Worm (Caenorhabditis elegans) whole organism, young adult: ENCODE data around the gene mel-11.
A peak's percentile ranks its signal among the peaks of the same experiment; 100 is the strongest.

ENCODE experiments used
- C06A6.2 ChIP-seq: fragments of 200-800 bp; sonication (Bioruptor generic); conservative IDR thresholded peaks from 2 replicates; pipeline ENCODE4 v1.3.6; 2022; ENCODE audit warnings: missing genetic modification characterization, missing compliant biosample characterization
- F33H1.4 ChIP-seq: fragments of 200-800 bp; sonication (Bioruptor generic); IDR thresholded peaks from 2 replicates; pipeline ENCODE4 v1.3.6; 2022; ENCODE audit warnings: missing genetic modification reagents, missing genetic modification characterization, missing compliant biosample characterization
- F39B2.1 ChIP-seq: fragments of 200-800 bp; sonication (Bioruptor generic); IDR thresholded peaks from 2 replicates; pipeline ENCODE4 v1.3.6; 2022; ENCODE audit warnings: missing genetic modification reagents, missing genetic modification characterization, missing compliant biosample characterization
- F52B5.7 ChIP-seq: sonication (generic microtip); optimal IDR thresholded peaks from 2 replicates; lab custom pipeline; 2016; ENCODE audit warnings: mild to moderate bottlenecking, missing genetic modification characterization, missing compliant biosample characterization
- Y95B8A.8 ChIP-seq: fragments of 200-800 bp; sonication (Bioruptor generic); IDR thresholded peaks from 2 replicates; pipeline ENCODE4 v1.3.6; 2022; ENCODE audit warnings: missing genetic modification reagents, missing genetic modification characterization, missing compliant biosample characterization
- akir-1 ChIP-seq: fragments of 200-800 bp; sonication (Bioruptor generic); optimal IDR thresholded peaks from 2 replicates; lab custom pipeline; 2018; ENCODE audit warnings: mild to moderate bottlenecking, missing genetic modification characterization, moderate library complexity, missing compliant biosample characterization
- aptf-2 ChIP-seq: fragments of 200-800 bp; sonication (Bioruptor generic); conservative IDR thresholded peaks from 2 replicates; pipeline ENCODE4 v1.3.6; 2022; ENCODE audit warnings: missing genetic modification reagents, missing genetic modification characterization, missing compliant biosample characterization
- atf-7 ChIP-seq: sonication (generic microtip); optimal IDR thresholded peaks from 2 replicates; lab custom pipeline; 2017; ENCODE audit warnings: mild to moderate bottlenecking, missing genetic modification characterization, missing compliant biosample characterization
- athp-1 ChIP-seq: sonication (generic microtip); optimal IDR thresholded peaks from 2 replicates; lab custom pipeline; 2017; ENCODE audit warnings: mild to moderate bottlenecking, missing genetic modification characterization, missing compliant biosample characterization
- attf-3 ChIP-seq: fragments of 200-800 bp; sonication (Bioruptor generic); conservative IDR thresholded peaks from 2 replicates; pipeline ENCODE4 v1.3.6; 2022; ENCODE audit warnings: missing genetic modification reagents, missing genetic modification characterization, missing compliant biosample characterization
- cebp-1 ChIP-seq, 2 experiments: fragments of 200-800 bp in 1 of 2; sonication (Bioruptor generic) in 1 of 2; sonication (generic microtip) in 1 of 2; IDR thresholded peaks in 1 of 2; optimal IDR thresholded peaks in 1 of 2; 2 replicates each; pipeline versions ENCODE4 v1.3.6 to Lab custom; 2017 to 2022; ENCODE audit warnings: missing compliant biosample characterization in 2 of 2, missing genetic modification characterization in 2 of 2, mild to moderate bottlenecking in 1 of 2, missing genetic modification reagents in 1 of 2, moderate library complexity in 1 of 2
- ceh-27 ChIP-seq: fragments of 200-800 bp; sonication (Bioruptor generic); optimal IDR thresholded peaks from 2 replicates; lab custom pipeline; 2018; ENCODE audit warnings: mild to moderate bottlenecking, missing genetic modification characterization, moderate library complexity, missing compliant biosample characterization
- ceh-58 ChIP-seq: fragments of 200-800 bp; sonication (Bioruptor generic); IDR thresholded peaks from 2 replicates; pipeline ENCODE4 v1.3.6; 2022; ENCODE audit warnings: missing genetic modification characterization, missing compliant biosample characterization
- dox-1 ChIP-seq: fragments of 200-800 bp; sonication (Bioruptor generic); IDR thresholded peaks from 2 replicates; pipeline ENCODE4 v1.3.6; 2022; ENCODE audit warnings: missing genetic modification reagents, missing genetic modification characterization, missing compliant biosample characterization
- efl-1 ChIP-seq: fragments of 150-350 bp; optimal IDR thresholded peaks from 2 replicates; lab custom pipeline; 2014; ENCODE audit warnings: missing biosample characterization, missing genetic modification reagents, missing genetic modification characterization
- hmg-1.2 ChIP-seq: fragments of 200-800 bp; sonication (Bioruptor generic); IDR thresholded peaks from 2 replicates; pipeline ENCODE4 v1.3.6; 2022; ENCODE audit warnings: missing genetic modification reagents, missing genetic modification characterization, missing compliant biosample characterization
- lag-1 ChIP-seq: fragments of 200-800 bp; sonication (Bioruptor generic); IDR thresholded peaks from 2 replicates; pipeline ENCODE4 v1.3.6; 2022; ENCODE audit warnings: missing genetic modification reagents, missing genetic modification characterization, missing compliant biosample characterization
- lin-40 ChIP-seq: sonication (generic microtip); optimal IDR thresholded peaks from 2 replicates; lab custom pipeline; 2016; ENCODE audit warnings: missing genetic modification characterization, mild to moderate bottlenecking, missing compliant biosample characterization, missing genotype, missing genetic modification reagents
- mes-4 ChIP-seq: sonication (generic microtip); optimal IDR thresholded peaks from 2 replicates; lab custom pipeline; 2016; ENCODE audit warnings: missing genotype, missing genetic modification characterization, missing compliant biosample characterization
- nhr-80 ChIP-seq: sonication (generic microtip); optimal IDR thresholded peaks from 2 replicates; lab custom pipeline; 2016; ENCODE audit warnings: missing genetic modification characterization, missing compliant biosample characterization
- nhr-90 ChIP-seq: sonication (generic microtip); optimal IDR thresholded peaks from 2 replicates; lab custom pipeline; 2016; ENCODE audit warnings: missing genotype, mild to moderate bottlenecking, missing genetic modification characterization, missing compliant biosample characterization
- pha-4 ChIP-seq: fragments of 150-350 bp; sonication (generic microtip); optimal IDR thresholded peaks from 2 replicates; lab custom pipeline; 2014; ENCODE audit warnings: missing biosample characterization, missing genetic modification reagents, missing genetic modification characterization
- repo-1 ChIP-seq: sonication (generic microtip); optimal IDR thresholded peaks from 2 replicates; lab custom pipeline; 2017; ENCODE audit warnings: mild to moderate bottlenecking, missing genetic modification characterization, missing compliant biosample characterization
- snpc-1.1 ChIP-seq: sonication (generic microtip); optimal IDR thresholded peaks from 2 replicates; lab custom pipeline; 2017; ENCODE audit warnings: missing genetic modification characterization, mild to moderate bottlenecking, missing compliant biosample characterization, antibody characterized with exemption, moderate library complexity, missing genotype, missing genetic modification reagents; ENCODE audit not compliant: insufficient read depth
- snpc-3.4 ChIP-seq: sonication (generic microtip); optimal IDR thresholded peaks from 2 replicates; lab custom pipeline; 2017; ENCODE audit warnings: missing genetic modification characterization, mild to moderate bottlenecking, missing compliant biosample characterization, antibody characterized with exemption, moderate library complexity, missing genotype, missing genetic modification reagents
- somi-1 ChIP-seq: fragments of 200-800 bp; sonication (Bioruptor generic); optimal IDR thresholded peaks from 2 replicates; lab custom pipeline; 2018; ENCODE audit warnings: mild to moderate bottlenecking, missing genetic modification characterization, missing compliant biosample characterization
- ztf-22 ChIP-seq: fragments of 200-800 bp; sonication (Bioruptor generic); optimal IDR thresholded peaks from 2 replicates; lab custom pipeline; 2018; ENCODE audit warnings: mild to moderate bottlenecking, missing genetic modification characterization, moderate library complexity, missing compliant biosample characterization
- ztf-26 ChIP-seq: sonication (generic microtip); optimal IDR thresholded peaks from 2 replicates; lab custom pipeline; 2017; ENCODE audit warnings: missing genetic modification characterization, missing compliant biosample characterization
- ztf-3 ChIP-seq: fragments of 200-800 bp; sonication (Bioruptor generic); optimal IDR thresholded peaks from 2 replicates; lab custom pipeline; 2018; ENCODE audit warnings: mild to moderate bottlenecking, missing genetic modification characterization, missing compliant biosample characterization

mel-11 gene

DNA sequence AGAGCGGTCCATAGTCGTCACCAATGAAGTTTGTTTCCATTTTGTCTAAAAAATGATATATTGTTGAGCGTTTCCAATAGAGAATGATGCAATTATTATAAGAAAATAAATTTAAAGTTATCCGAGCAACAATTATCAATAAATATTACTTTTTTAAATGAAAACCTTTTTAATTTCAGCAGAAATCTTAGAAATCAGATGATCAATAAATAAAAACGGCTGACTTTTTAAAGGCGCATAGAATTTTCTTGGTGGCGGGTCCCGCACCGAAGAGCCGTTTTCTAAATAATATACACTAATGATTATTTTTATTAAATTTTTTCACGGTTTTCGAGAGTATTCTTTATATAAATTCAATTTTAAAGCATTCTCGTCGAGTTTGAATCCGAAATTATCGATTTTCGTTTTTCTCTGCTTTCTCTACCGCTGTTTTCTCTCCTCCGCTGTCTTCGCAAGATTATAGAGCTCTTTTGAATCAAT is 35.4 kb upstream of the mel-11 start, which contains the start of gene rab-39:
Gene rab-39 (minus strand): TSS at position 51 of the 480 bp plus-strand sequence.
- TF ChIP-seq ztf-26 (tag; lab: Kevin White, UChicago) (no peak), aptf-2 (GFP tag; lab: Robert Waterston, UW) (no peak), mes-4 (tag; lab: Kevin White, UChicago) (no peak), F33H1.4 (GFP tag; lab: Robert Waterston, UW) (peak; percentile 74), F39B2.1 (no peak), snpc-3.4 (tag; lab: Kevin White, UChicago) (no peak)

DNA sequence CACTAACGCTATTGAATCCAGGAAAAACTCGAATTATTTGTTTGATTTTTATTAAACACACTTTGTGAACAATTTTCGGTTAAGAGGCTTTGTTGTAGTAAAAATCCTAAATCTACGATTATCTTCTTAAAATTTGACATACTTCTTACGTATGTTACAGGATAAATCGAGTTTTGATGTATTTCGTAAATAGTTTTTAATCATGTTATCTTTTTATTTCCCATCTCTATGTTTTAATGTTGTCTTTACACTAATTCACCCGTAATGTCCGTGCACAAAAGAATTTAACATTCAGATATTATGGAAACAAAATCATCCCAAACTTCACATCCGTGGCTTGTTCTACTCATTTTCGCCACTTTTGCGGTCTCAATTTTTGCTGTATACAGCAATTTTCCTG is 34.7 kb upstream of the mel-11 start, which contains the start of gene egli-1:
Gene egli-1 (plus strand): TSS at position 301 of the 400 bp plus-strand sequence.
- TF ChIP-seq F52B5.7 (tag; lab: Kevin White, UChicago) (no peak), pha-4 (tag; lab: Kevin White, UChicago) (no peak), repo-1 (tag; lab: Kevin White, UChicago) (no peak), cebp-1 (GFP tag; IDR thresholded peaks at IDR 0.05; lab: Robert Waterston, UW) (no peak), cebp-1 (tag; optimal IDR thresholded peaks at IDR 0.05; lab: Kevin White, UChicago) (peak; percentile 66), F39B2.1 (no peak), ztf-22 (GFP tag; lab: Kevin White, UChicago) (no peak)
- TF ChIP-seq, all 124 proteins: peak for 1

DNA sequence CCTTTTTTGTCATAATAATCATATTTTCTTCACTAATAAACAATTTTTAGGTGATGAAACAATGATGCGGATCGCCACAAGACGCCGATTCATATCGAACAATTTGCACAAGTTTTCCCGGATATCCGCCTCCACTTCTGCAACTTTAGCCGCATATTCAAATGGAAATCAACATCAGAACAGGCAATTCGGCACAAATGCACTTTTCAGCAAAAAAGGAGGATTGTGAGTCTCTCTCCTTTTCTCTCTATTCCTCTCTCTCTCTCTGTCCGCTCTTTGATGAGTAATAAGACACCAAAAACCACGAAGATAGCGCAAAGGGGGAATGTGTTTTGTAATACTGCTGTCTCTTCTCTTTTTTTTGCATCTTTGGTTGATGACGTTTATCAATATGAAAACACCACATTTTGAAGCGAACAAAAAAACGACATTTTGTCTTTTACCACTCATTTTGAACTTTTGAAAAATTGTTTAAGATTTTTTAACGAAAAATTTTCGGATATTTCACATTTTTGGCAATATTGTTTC is 33.4 kb upstream of the mel-11 start, which contains the start of gene eat-3:
Gene eat-3 (plus strand): TSS at position 51 of the 528 bp plus-strand sequence.
- TF ChIP-seq akir-1 (no peak), C06A6.2 (GFP tag; lab: Robert Waterston, UW) (no peak), athp-1 (no peak), repo-1 (tag; lab: Kevin White, UChicago) (no peak), attf-3 (no peak), cebp-1 (GFP tag; IDR thresholded peaks at IDR 0.05; lab: Robert Waterston, UW) (no peak), cebp-1 (tag; optimal IDR thresholded peaks at IDR 0.05; lab: Kevin White, UChicago) (peak; percentile 43), ceh-27 (GFP tag; lab: Kevin White, UChicago) (no peak), lin-40 (tag; lab: Kevin White, UChicago) (peak; percentile 17), lag-1 (GFP tag; lab: Robert Waterston, UW) (no peak), atf-7 (no peak)

ce11 chrII:9325555-9325954 is 32.8 kb upstream of the mel-11 start:
- TF ChIP-seq dox-1 (GFP tag; lab: Robert Waterston, UW) (peak; percentile 47; the same call in 1 of the 2 replicates), efl-1 (GFP tag; lab: Kevin White, UChicago) (no peak), somi-1 (GFP tag; lab: Kevin White, UChicago) (no peak), ztf-3 (GFP tag; lab: Kevin White, UChicago) (no peak), nhr-80 (tag; lab: Kevin White, UChicago) (peak; percentile 80), ceh-58 (GFP tag; lab: Robert Waterston, UW) (no peak), Y95B8A.8 (GFP tag; lab: Robert Waterston, UW) (no peak), athp-1 (no peak), snpc-1.1 (tag; lab: Kevin White, UChicago) (no peak)

DNA sequence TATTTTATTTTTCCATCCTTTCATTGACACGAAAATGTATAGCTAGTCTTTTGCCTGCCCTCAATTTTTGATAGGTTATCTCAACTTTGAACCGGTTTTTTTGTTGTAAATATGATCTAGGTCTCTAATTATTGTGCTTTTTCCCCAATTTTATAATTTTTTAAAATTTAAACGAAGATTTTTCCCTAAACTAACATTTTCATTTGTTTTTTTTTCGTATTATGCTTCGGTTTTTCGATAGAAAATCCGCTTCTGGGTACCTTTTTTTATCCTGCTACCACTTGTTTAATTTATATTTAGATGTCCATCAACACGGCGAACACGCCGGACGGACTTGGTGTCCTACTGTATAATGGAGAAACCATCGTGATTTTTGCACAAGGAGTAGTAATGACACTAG is 28.9 kb upstream of the mel-11 start, which contains the start of gene wbp-2:
Gene wbp-2 (plus strand): TSS at position 301 of the 400 bp plus-strand sequence.
- TF ChIP-seq hmg-1.2 (GFP tag; lab: Robert Waterston, UW) (0 out of 2 replicates have a peak, but pooled peaks have one; percentile 7), nhr-90 (tag; lab: Kevin White, UChicago) (no peak)
